Fruit fly (Drosophila melanogaster) whole organism, prepupa: ENCODE measurements around the gene Arf1.

Source experiments
- CG11762 ChIP-seq: fragments of 200-800 bp; sonication (Bioruptor generic); optimal IDR thresholded peaks from 3 replicates; lab custom pipeline; 2016; ENCODE audit warnings: missing biosample characterization, missing genetic modification characterization; ENCODE audit not compliant: insufficient read depth
- CG16779 ChIP-seq: fragments of 200-800 bp; sonication (Bioruptor generic); optimal IDR thresholded peaks from 3 replicates; lab custom pipeline; 2017; ENCODE audit warnings: missing biosample characterization, mild to moderate bottlenecking, missing genetic modification characterization
- CG6163 ChIP-seq: fragments of 200-800 bp; sonication (Bioruptor generic); IDR thresholded peaks from 3 replicates; pipeline ENCODE4 v1.3.6; 2022; ENCODE audit warnings: missing biosample characterization, missing genetic modification characterization
- CG6276 ChIP-seq: fragments of 200-800 bp; sonication (Bioruptor generic); optimal IDR thresholded peaks from 2 replicates; lab custom pipeline; 2017; ENCODE audit warnings: missing biosample characterization, mild to moderate bottlenecking, missing genetic modification characterization
- CG6792 ChIP-seq: fragments of 200-800 bp; sonication (Bioruptor generic); optimal IDR thresholded peaks from 3 replicates; lab custom pipeline; 2016; ENCODE audit warnings: missing biosample characterization, missing genetic modification characterization
- CG6808 ChIP-seq: fragments of 200-800 bp; sonication (Bioruptor generic); optimal IDR thresholded peaks from 3 replicates; lab custom pipeline; 2017; ENCODE audit warnings: missing biosample characterization, missing genetic modification characterization, mild to moderate bottlenecking, moderate library complexity, missing genetic modification reagents
- CG6854 ChIP-seq: fragments of 200-800 bp; sonication (Bioruptor generic); optimal IDR thresholded peaks from 2 replicates; lab custom pipeline; 2017; ENCODE audit warnings: missing biosample characterization, mild to moderate bottlenecking, missing genetic modification characterization
- CG7368 ChIP-seq: fragments of 200-800 bp; sonication (Bioruptor generic); optimal IDR thresholded peaks from 3 replicates; lab custom pipeline; 2016; ENCODE audit warnings: missing biosample characterization, missing genetic modification characterization
- CG8119 ChIP-seq: fragments of 200-800 bp; sonication (Bioruptor generic); IDR thresholded peaks from 3 replicates; pipeline ENCODE4 v1.3.6; 2022; ENCODE audit warnings: missing biosample characterization, missing genetic modification characterization
- CG8319 ChIP-seq: fragments of 200-800 bp; sonication (Bioruptor generic); optimal IDR thresholded peaks from 3 replicates; lab custom pipeline; 2016; ENCODE audit warnings: missing biosample characterization, missing genetic modification characterization
- CG8632 ChIP-seq: fragments of 200-800 bp; sonication (Bioruptor generic); optimal IDR thresholded peaks from 3 replicates; lab custom pipeline; 2016; ENCODE audit warnings: missing biosample characterization, missing genetic modification characterization
- Eip78C ChIP-seq: fragments of 200-800 bp; sonication (Bioruptor generic); peaks from one replicate; lab custom pipeline; 2016; ENCODE audit warnings: missing biosample characterization, missing genetic modification characterization
- Eip93F ChIP-seq: fragments of 200-800 bp; sonication (Bioruptor generic); optimal IDR thresholded peaks from 2 replicates; lab custom pipeline; 2016; ENCODE audit warnings: missing biosample characterization, mild to moderate bottlenecking, missing genetic modification characterization
- Ets21C ChIP-seq: fragments of 200-800 bp; sonication (Bioruptor generic); optimal IDR thresholded peaks from 3 replicates; lab custom pipeline; 2016; ENCODE audit warnings: missing biosample characterization, missing genetic modification characterization
- Ets96B ChIP-seq: fragments of 200-800 bp; optimal IDR thresholded peaks from 2 replicates; lab custom pipeline; 2019; ENCODE audit warnings: missing biosample characterization, mild to moderate bottlenecking, missing genetic modification characterization, moderate library complexity
- Gug ChIP-seq: fragments of 200-800 bp; sonication (Bioruptor generic); IDR thresholded peaks from 2 replicates; pipeline ENCODE4 v1.3.6; 2022; ENCODE audit warnings: missing biosample characterization, missing genetic modification characterization
- Hr38 ChIP-seq: sonication (Bioruptor generic); optimal IDR thresholded peaks from 2 replicates; lab custom pipeline; 2016; ENCODE audit warnings: missing biosample characterization, missing genetic modification characterization
- Hr39 ChIP-seq: fragments of 200-800 bp; sonication (Bioruptor generic); optimal IDR thresholded peaks from 2 replicates; lab custom pipeline; 2016; ENCODE audit warnings: missing biosample characterization, missing genetic modification characterization
- Hr4 ChIP-seq: fragments of 200-800 bp; sonication (Bioruptor generic); optimal IDR thresholded peaks from 3 replicates; lab custom pipeline; 2016; ENCODE audit warnings: missing biosample characterization, missing genetic modification characterization
- Met ChIP-seq: fragments of 200-800 bp; sonication (Bioruptor generic); optimal IDR thresholded peaks from 3 replicates; lab custom pipeline; 2016; ENCODE audit warnings: missing biosample characterization, missing genetic modification characterization
- OdsH ChIP-seq: fragments of 200-800 bp; sonication (Bioruptor generic); optimal IDR thresholded peaks from 3 replicates; lab custom pipeline; 2016; ENCODE audit warnings: missing biosample characterization, missing genetic modification characterization
- Smox ChIP-seq: fragments of 200-800 bp; sonication (Bioruptor generic); optimal IDR thresholded peaks from 3 replicates; lab custom pipeline; 2016; ENCODE audit warnings: missing biosample characterization, missing genetic modification characterization
- Sox15 ChIP-seq: fragments of 200-800 bp; sonication (Bioruptor generic); optimal IDR thresholded peaks from 3 replicates; lab custom pipeline; 2016; ENCODE audit warnings: missing biosample characterization, missing genetic modification characterization
- acj6 ChIP-seq: fragments of 200-800 bp; sonication (Bioruptor generic); optimal IDR thresholded peaks from 3 replicates; lab custom pipeline; 2016; ENCODE audit warnings: missing biosample characterization, missing genetic modification characterization
- cyc ChIP-seq: fragments of 200-800 bp; sonication (Bioruptor generic); optimal IDR thresholded peaks from 3 replicates; lab custom pipeline; 2016; ENCODE audit warnings: missing biosample characterization, missing genetic modification characterization
- dsx ChIP-seq: fragments of 200-800 bp; optimal IDR thresholded peaks from 3 replicates; lab custom pipeline; 2019; ENCODE audit warnings: missing biosample characterization, mild to moderate bottlenecking, missing genetic modification characterization, moderate library complexity; ENCODE audit not compliant: poor library complexity, severe bottlenecking
- eg ChIP-seq: fragments of 200-800 bp; sonication (Bioruptor generic); IDR thresholded peaks from 3 replicates; pipeline ENCODE4 v1.3.6; 2022; ENCODE audit warnings: missing biosample characterization, missing genetic modification characterization
- fd59A ChIP-seq: fragments of 200-800 bp; sonication (Bioruptor generic); optimal IDR thresholded peaks from 2 replicates; lab custom pipeline; 2017; ENCODE audit warnings: missing biosample characterization, mild to moderate bottlenecking, missing genetic modification characterization, missing genetic modification reagents
- fd85E ChIP-seq: fragments of 200-800 bp; sonication (Bioruptor generic); optimal IDR thresholded peaks from 3 replicates; lab custom pipeline; 2016; ENCODE audit warnings: missing biosample characterization, missing genetic modification characterization
- fkh ChIP-seq: fragments of 200-800 bp; sonication (Bioruptor generic); optimal IDR thresholded peaks from 3 replicates; lab custom pipeline; 2017; ENCODE audit warnings: missing biosample characterization, mild to moderate bottlenecking, missing genetic modification characterization, moderate library complexity
- lz ChIP-seq: fragments of 200-800 bp; sonication (Bioruptor generic); optimal IDR thresholded peaks from 3 replicates; lab custom pipeline; 2016; ENCODE audit warnings: missing biosample characterization, missing genetic modification characterization
- net ChIP-seq: fragments of 200-800 bp; sonication (Bioruptor generic); optimal IDR thresholded peaks from 3 replicates; lab custom pipeline; 2016; ENCODE audit warnings: missing biosample characterization, missing genetic modification characterization
- spab ChIP-seq: fragments of 200-800 bp; sonication (Bioruptor generic); optimal IDR thresholded peaks from 2 replicates; lab custom pipeline; 2017; ENCODE audit warnings: missing biosample characterization, mild to moderate bottlenecking, missing genetic modification characterization, missing genetic modification reagents
- ss ChIP-seq, 2 experiments: fragments of 200-800 bp; sonication (Bioruptor generic); optimal IDR thresholded peaks; 2 replicates in 1 of 2; 3 replicates in 1 of 2; lab custom pipeline; 2017 to 2018; ENCODE audit warnings: mild to moderate bottlenecking in 2 of 2, missing biosample characterization in 2 of 2, missing genetic modification characterization in 2 of 2, moderate library complexity in 1 of 2
- svp ChIP-seq: fragments of 200-800 bp; sonication (Bioruptor generic); peaks from one replicate; lab custom pipeline; 2016; ENCODE audit warnings: missing biosample characterization, missing genetic modification characterization
- topi ChIP-seq: fragments of 200-800 bp; sonication (Bioruptor generic); optimal IDR thresholded peaks from 3 replicates; lab custom pipeline; 2016; ENCODE audit warnings: missing biosample characterization, missing genetic modification characterization
- vri ChIP-seq: fragments of 200-800 bp; sonication (Bioruptor generic); optimal IDR thresholded peaks from 3 replicates; lab custom pipeline; 2016; ENCODE audit warnings: missing biosample characterization, mild to moderate bottlenecking, missing genetic modification characterization

The Arf1 gene

DNA sequence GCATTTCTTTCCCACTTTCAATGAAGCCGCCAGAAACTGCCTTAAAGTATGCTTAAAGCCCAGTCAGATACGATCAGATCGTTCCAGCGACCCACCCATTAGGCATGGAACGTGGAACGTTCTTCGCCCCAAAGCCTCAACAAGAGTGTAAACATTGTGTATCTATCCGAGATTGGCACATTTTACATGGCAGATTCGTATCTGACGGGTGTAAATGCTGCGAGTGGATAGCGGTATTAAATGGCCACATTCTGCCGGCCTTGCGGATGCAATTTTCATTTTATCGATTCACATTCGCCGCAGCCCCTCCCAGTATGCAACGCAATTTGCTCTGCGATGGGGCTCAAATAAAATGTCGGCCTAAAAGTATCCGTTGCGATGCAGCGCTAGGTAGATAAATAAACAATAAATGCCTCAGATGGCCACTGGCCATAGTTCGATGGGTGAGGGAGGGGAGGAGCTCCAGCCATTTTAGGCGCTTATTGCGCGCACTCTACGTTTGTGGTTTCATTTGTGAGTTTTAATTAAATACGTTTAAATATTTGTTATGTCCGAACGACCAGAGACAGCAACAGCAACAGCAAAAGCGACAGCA lies 22.8 kb upstream of the Arf1 start:
- TF ChIP-seq CG6276 (GFP tag; lab: Kevin White, UChicago), result no peak
- no peak for TF ChIP-seq acj6 (GFP tag; lab: Kevin White, UChicago)
- TF ChIP-seq Eip78C (GFP tag; lab: Kevin White, UChicago), result peak; percentile 38
- TF ChIP-seq fd85E, result no peak
- TF ChIP-seq fkh (GFP tag; lab: Kevin White, UChicago), result peak; percentile 92
- TF ChIP-seq spab, result no peak
- no peak for TF ChIP-seq CG6792 (GFP tag; lab: Kevin White, UChicago)
- no peak for TF ChIP-seq CG8632

DNA sequence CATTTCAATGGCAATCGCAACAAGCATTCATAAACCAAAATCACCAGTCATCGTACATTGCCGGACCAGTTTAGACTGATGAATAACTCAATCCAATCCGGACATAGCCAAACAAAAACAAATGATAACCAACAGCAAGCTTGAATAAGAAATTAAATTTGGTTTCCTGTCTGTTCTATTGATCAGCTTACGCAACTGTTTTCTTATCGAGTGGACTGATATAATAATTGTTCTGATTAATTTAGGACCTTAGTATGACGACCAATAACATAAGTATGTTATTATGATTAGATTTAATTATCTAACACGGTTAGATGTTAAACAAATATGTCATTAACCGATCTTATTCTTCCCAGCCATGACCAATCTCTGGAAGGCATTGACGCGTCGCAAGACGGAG lies 19.0 kb upstream of the Arf1 start:
- no peak for TF ChIP-seq CG8319 (GFP tag; lab: Kevin White, UChicago)
- no peak for TF ChIP-seq CG11762 (GFP tag; lab: Kevin White, UChicago)
- TF ChIP-seq Hr39 (GFP tag; lab: Kevin White, UChicago), result no peak
- no peak for TF ChIP-seq Met (GFP tag; lab: Kevin White, UChicago)
- TF ChIP-seq vri (GFP tag; lab: Kevin White, UChicago), result peak; percentile 6

DNA sequence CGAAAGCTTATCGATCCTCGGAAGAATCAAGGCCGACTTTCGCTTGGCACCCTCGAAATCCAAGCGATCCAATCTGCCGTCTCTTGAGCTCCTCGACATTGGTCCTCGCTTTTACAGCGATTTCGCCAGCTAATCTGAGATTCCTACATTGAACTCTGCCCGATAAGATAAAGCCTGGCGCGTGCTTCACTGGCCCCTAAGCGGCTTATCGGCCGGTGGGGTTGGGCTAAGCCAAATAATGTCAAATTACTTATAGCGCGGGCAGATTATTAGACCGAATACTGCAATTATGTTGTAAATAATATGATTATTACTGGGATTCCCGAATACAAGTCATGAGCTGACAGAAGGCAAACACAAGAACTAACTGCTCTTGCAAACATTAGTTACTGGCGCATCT lies 18.0 kb upstream of the Arf1 start:
- TF ChIP-seq lz (GFP tag; lab: Kevin White, UChicago) (no peak), svp (GFP tag; lab: Kevin White, UChicago) (peak; percentile 64), vri (GFP tag; lab: Kevin White, UChicago) (peak; percentile 42)

DNA sequence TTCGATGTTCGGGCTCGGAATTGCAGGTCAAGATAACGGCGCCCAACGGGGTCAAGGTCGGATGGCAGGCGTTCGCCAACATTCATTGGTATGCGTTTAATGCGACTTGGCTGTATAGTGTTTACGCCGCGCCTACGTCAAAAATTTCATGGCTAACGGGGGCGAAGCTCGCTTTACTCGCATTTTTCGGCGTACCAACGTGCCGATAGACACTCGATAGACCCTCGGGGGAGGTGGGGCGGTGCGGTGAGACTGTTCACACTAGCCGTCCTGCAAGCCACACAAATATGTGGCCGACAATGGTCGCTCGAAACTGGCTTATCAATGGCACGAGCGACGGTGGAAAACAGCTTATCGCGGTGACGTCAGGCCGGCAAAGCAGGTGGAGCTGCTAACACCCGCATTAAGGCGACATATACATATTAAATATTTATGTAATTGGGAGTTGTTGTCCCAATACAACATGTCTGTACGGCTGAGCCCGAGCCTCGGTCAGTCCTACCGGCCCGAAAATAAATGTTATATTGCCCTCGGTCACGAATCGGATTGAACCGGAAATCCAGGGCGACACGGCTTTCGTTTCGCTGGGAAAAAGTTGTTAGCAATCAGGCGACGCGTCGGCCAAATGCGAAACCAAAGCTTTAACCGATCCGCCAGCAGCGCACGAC lies 16.7 kb upstream of the Arf1 start:
- TF ChIP-seq topi (GFP tag; lab: Kevin White, UChicago), result no peak
- TF ChIP-seq CG6276 (GFP tag; lab: Kevin White, UChicago), result no peak
- no peak for TF ChIP-seq fd85E
- TF ChIP-seq fd59A (GFP tag; lab: Kevin White, UChicago), result no peak
- peak; percentile 47 for TF ChIP-seq Eip78C (GFP tag; lab: Kevin White, UChicago)
- TF ChIP-seq CG6808 (GFP tag; lab: Kevin White, UChicago), result no peak
- no peak for TF ChIP-seq Gug (GFP tag; lab: Robert Waterston, UW)
- TF ChIP-seq dsx (GFP tag; lab: Kevin White, UChicago), result no peak
- TF ChIP-seq svp (GFP tag; lab: Kevin White, UChicago), result peak; percentile 61
- no peak for TF ChIP-seq Eip93F (GFP tag; lab: Kevin White, UChicago)
- no peak for TF ChIP-seq Hr39 (GFP tag; lab: Kevin White, UChicago)
- no peak for TF ChIP-seq CG8319 (GFP tag; lab: Kevin White, UChicago)
- no peak for TF ChIP-seq cyc (GFP tag; lab: Kevin White, UChicago)
- no peak for TF ChIP-seq net (GFP tag; lab: Kevin White, UChicago)
- TF ChIP-seq CG16779 (tag; lab: Kevin White, UChicago), result no peak
- TF ChIP-seq Ets96B, result no peak
- TF ChIP-seq CG6163 (GFP tag; lab: Robert Waterston, UW), result no peak
- TF ChIP-seq fkh (GFP tag; lab: Kevin White, UChicago), result peak; percentile 9

- peak; percentile 62 for TF ChIP-seq fkh (GFP tag; lab: Kevin White, UChicago)
- TF ChIP-seq Ets21C (GFP tag; lab: Kevin White, UChicago), result no peak
- peak; percentile 9 for TF ChIP-seq Eip78C (GFP tag; lab: Kevin White, UChicago)
Observed at dm6 chr3L:22887677-22888076, 15.6 kb upstream of the Arf1 start.

- TF ChIP-seq CG8119 (GFP tag; lab: Robert Waterston, UW) (no peak), OdsH (GFP tag; lab: Kevin White, UChicago) (no peak), dsx (GFP tag; lab: Kevin White, UChicago) (peak; percentile 26), topi (GFP tag; lab: Kevin White, UChicago) (no peak), net (GFP tag; lab: Kevin White, UChicago) (no peak), ss (GFP tag; optimal IDR thresholded peaks at IDR 0.05; lab: Kevin White, UChicago) (no peak), Smox (GFP tag; lab: Kevin White, UChicago) (no peak), Sox15 (GFP tag; lab: Kevin White, UChicago) (no peak), fkh (GFP tag; lab: Kevin White, UChicago) (no peak), fd59A (GFP tag; lab: Kevin White, UChicago) (no peak), Hr38 (GFP tag; lab: Kevin White, UChicago) (no peak), CG6808 (GFP tag; lab: Kevin White, UChicago) (no peak), CG6163 (GFP tag; lab: Robert Waterston, UW) (no peak), eg (GFP tag; lab: Robert Waterston, UW) (no peak), Eip78C (GFP tag; lab: Kevin White, UChicago) (no peak), Hr4 (no peak), CG6854 (GFP tag; lab: Kevin White, UChicago) (no peak), Ets96B (no peak), CG7368 (GFP tag; lab: Kevin White, UChicago) (no peak), Gug (GFP tag; lab: Robert Waterston, UW) (no peak), vri (GFP tag; lab: Kevin White, UChicago) (peak; percentile 73), svp (GFP tag; lab: Kevin White, UChicago) (peak; percentile 70), CG8319 (GFP tag; lab: Kevin White, UChicago) (no peak)
Observed at dm6 chr3L:22886939-22887338, 14.9 kb upstream of the Arf1 start.
